Worm (Caenorhabditis elegans) whole organism, L4 larva: ENCODE measurements around the gene C54F6.5.

Source experiments
- Y5F2A.4 ChIP-seq: fragments of 200-800 bp; sonication (Bioruptor generic); optimal IDR thresholded peaks from 2 replicates; lab custom pipeline; 2018; ENCODE audit warnings: mild to moderate bottlenecking, missing genetic modification characterization, missing compliant biosample characterization
- aly-2 ChIP-seq: sonication (generic microtip); optimal IDR thresholded peaks from 2 replicates; lab custom pipeline; 2018; ENCODE audit warnings: missing biosample characterization, missing genetic modification characterization
- ceh-82 ChIP-seq: sonication (generic microtip); optimal IDR thresholded peaks from 2 replicates; lab custom pipeline; 2017; ENCODE audit warnings: missing biosample characterization, missing genetic modification characterization
- dmd-9 ChIP-seq: fragments of 200-800 bp; sonication (Bioruptor generic); IDR thresholded peaks from 2 replicates; pipeline ENCODE4 v1.3.6; 2022; ENCODE audit warnings: missing genetic modification reagents, missing genetic modification characterization, missing compliant biosample characterization
- lin-15B ChIP-seq: fragments of 150-350 bp; sonication (generic microtip); optimal IDR thresholded peaks from 3 replicates; lab custom pipeline; 2014; ENCODE audit warnings: missing biosample characterization, missing genetic modification characterization
- madf-9 ChIP-seq: fragments of 200-800 bp; sonication (Bioruptor generic); conservative IDR thresholded peaks from 2 replicates; pipeline ENCODE4 v1.3.6; 2022; ENCODE audit warnings: missing genetic modification reagents, missing genetic modification characterization, missing compliant biosample characterization

Gene C54F6.5

ce11 chrV:7575563-7575962 lies 46.6 kb downstream of the C54F6.5 start, which contains the start of the genes snu-66 and ints-9 (continued):
- no peak for TF ChIP-seq ceh-82 (tag; lab: Kevin White, UChicago)
- no peak for TF ChIP-seq aly-2
- TF ChIP-seq dmd-9 (GFP tag; lab: Robert Waterston, UW): 0 out of 2 replicates have a peak, but pooled peaks have one; percentile 48
- TF ChIP-seq madf-9 (GFP tag; lab: Robert Waterston, UW): no peak
- TF ChIP-seq Y5F2A.4: no peak
- no peak for TF ChIP-seq lin-15B
